Fruit fly (Drosophila melanogaster) whole organism, embryonic: ENCODE data around the gene CG16957.

Experiments
- Antp ChIP-seq: fragments of 200-800 bp; sonication (Bioruptor generic); optimal IDR thresholded peaks from 3 replicates; lab custom pipeline; 2016; ENCODE audit warnings: missing biosample characterization, missing genetic modification characterization
- Asciz ChIP-seq: fragments of 200-800 bp; sonication (Bioruptor generic); optimal IDR thresholded peaks from 2 replicates; lab custom pipeline; 2017; ENCODE audit warnings: missing biosample characterization, mild to moderate bottlenecking, missing genetic modification characterization, missing genetic modification reagents
- CG12391 ChIP-seq: fragments of 200-800 bp; sonication (Bioruptor generic); optimal IDR thresholded peaks from 3 replicates; lab custom pipeline; 2018; ENCODE audit warnings: missing biosample characterization, mild to moderate bottlenecking, missing genetic modification characterization, moderate library complexity
- CG13775 ChIP-seq: fragments of 200-800 bp; sonication (Bioruptor generic); optimal IDR thresholded peaks from 3 replicates; lab custom pipeline; 2017; ENCODE audit warnings: missing biosample characterization, mild to moderate bottlenecking, missing genetic modification characterization
- CG15011 ChIP-seq: fragments of 200-800 bp; sonication (Bioruptor generic); optimal IDR thresholded peaks from 3 replicates; lab custom pipeline; 2018; ENCODE audit warnings: missing biosample characterization, mild to moderate bottlenecking, missing genetic modification characterization
- CG15269 ChIP-seq: fragments of 200-800 bp; sonication (Bioruptor generic); optimal IDR thresholded peaks from 2 replicates; lab custom pipeline; 2018; ENCODE audit warnings: missing biosample characterization, mild to moderate bottlenecking, missing genetic modification characterization, moderate library complexity
- CG15601 ChIP-seq: fragments of 200-800 bp; sonication (Bioruptor generic); optimal IDR thresholded peaks from 3 replicates; lab custom pipeline; 2019; ENCODE audit warnings: missing biosample characterization, mild to moderate bottlenecking, missing genetic modification characterization, moderate library complexity
- CG1602 ChIP-seq: fragments of 200-800 bp; sonication (Bioruptor generic); optimal IDR thresholded peaks from 3 replicates; lab custom pipeline; 2016; ENCODE audit warnings: missing biosample characterization, missing genetic modification characterization
- CG2116 ChIP-seq: fragments of 200-800 bp; sonication (Bioruptor generic); optimal IDR thresholded peaks from 3 replicates; lab custom pipeline; 2018; ENCODE audit warnings: missing biosample characterization, mild to moderate bottlenecking, missing genetic modification characterization
- CG2129 ChIP-seq: fragments of 200-800 bp; sonication (Bioruptor generic); IDR thresholded peaks from 2 replicates; pipeline ENCODE4 v1.3.6; 2022; ENCODE audit warnings: missing biosample characterization, missing genetic modification characterization; ENCODE audit not compliant: partially characterized antibody
- CG2199 ChIP-seq: fragments of 200-800 bp; sonication (Bioruptor generic); IDR thresholded peaks from 3 replicates; pipeline ENCODE4 v1.3.6; 2022; ENCODE audit warnings: missing biosample characterization, missing genetic modification characterization
- CG30403 ChIP-seq: fragments of 200-800 bp; sonication (Bioruptor generic); optimal IDR thresholded peaks from 3 replicates; lab custom pipeline; 2016; ENCODE audit warnings: missing biosample characterization, missing genetic modification characterization
- CG3065 ChIP-seq: fragments of 200-800 bp; sonication (Bioruptor generic); optimal IDR thresholded peaks from 2 replicates; lab custom pipeline; 2016; ENCODE audit warnings: missing biosample characterization, missing genetic modification characterization
- CG3281 ChIP-seq: fragments of 200-800 bp; sonication (Bioruptor generic); optimal IDR thresholded peaks from 3 replicates; lab custom pipeline; 2017; ENCODE audit warnings: missing biosample characterization, mild to moderate bottlenecking, missing genetic modification characterization
- CG3847 ChIP-seq: fragments of 200-800 bp; sonication (Bioruptor generic); IDR thresholded peaks from 2 replicates; pipeline ENCODE4 v1.3.6; 2022; ENCODE audit warnings: missing biosample characterization, missing genetic modification characterization
- CG4424 ChIP-seq: fragments of 200-800 bp; sonication (Bioruptor generic); optimal IDR thresholded peaks from 3 replicates; lab custom pipeline; 2016; ENCODE audit warnings: missing biosample characterization, missing genetic modification characterization
- CG7357 ChIP-seq: fragments of 200-800 bp; sonication (Bioruptor generic); IDR thresholded peaks from 3 replicates; pipeline ENCODE4 v1.3.6; 2022; ENCODE audit warnings: missing biosample characterization, missing genetic modification characterization
- CG9215 ChIP-seq: fragments of 200-800 bp; sonication (Bioruptor generic); IDR thresholded peaks from 2 replicates; pipeline ENCODE4 v1.3.6; 2022; ENCODE audit warnings: missing biosample characterization, missing genetic modification characterization
- CG9817 ChIP-seq: fragments of 200-800 bp; sonication (Bioruptor generic); optimal IDR thresholded peaks from 2 replicates; lab custom pipeline; 2018; ENCODE audit warnings: missing biosample characterization, mild to moderate bottlenecking, missing genetic modification characterization, moderate library complexity
- Deaf1 ChIP-seq: fragments of 200-800 bp; optimal IDR thresholded peaks from 3 replicates; lab custom pipeline; 2019; ENCODE audit warnings: missing biosample characterization, mild to moderate bottlenecking, missing genetic modification characterization, moderate library complexity
- Dp ChIP-seq: fragments of 200-800 bp; sonication (Bioruptor generic); optimal IDR thresholded peaks from 2 replicates; lab custom pipeline; 2018; ENCODE audit warnings: missing biosample characterization, mild to moderate bottlenecking, missing genetic modification characterization, moderate library complexity
- Hr3 ChIP-seq: fragments of 200-800 bp; sonication (Bioruptor generic); optimal IDR thresholded peaks from 3 replicates; lab custom pipeline; 2016; ENCODE audit warnings: missing biosample characterization, missing genetic modification characterization
- Lhr ChIP-seq: fragments of 200-800 bp; sonication (Bioruptor generic); optimal IDR thresholded peaks from 3 replicates; lab custom pipeline; 2017; ENCODE audit warnings: mild to moderate bottlenecking, missing biosample characterization, missing genetic modification reagents, missing genetic modification characterization
- Lpt ChIP-seq: fragments of >200 bp; optimal IDR thresholded peaks from 2 replicates; lab custom pipeline; 2018; ENCODE audit warnings: missing biosample characterization, missing genetic modification characterization
- MBD-R2 ChIP-seq: fragments of 200-800 bp; sonication (Bioruptor generic); IDR thresholded peaks from 2 replicates; pipeline ENCODE4 v1.3.6; 2022; ENCODE audit warnings: missing biosample characterization, missing genetic modification characterization
- Max ChIP-seq: fragments of 200-800 bp; sonication (Bioruptor generic); optimal IDR thresholded peaks from 2 replicates; lab custom pipeline; 2016; ENCODE audit warnings: missing biosample characterization, mild to moderate bottlenecking, missing genetic modification characterization
- PHDP ChIP-seq: fragments of 200-800 bp; sonication (Bioruptor generic); optimal IDR thresholded peaks from 3 replicates; lab custom pipeline; 2018; ENCODE audit warnings: missing biosample characterization, mild to moderate bottlenecking, missing genetic modification characterization, moderate library complexity
- Pdp1 ChIP-seq, 2 experiments: fragments of 200-800 bp; sonication (Bioruptor generic); optimal IDR thresholded peaks; 3 replicates each; lab custom pipeline; 2016; ENCODE audit warnings: missing biosample characterization in 2 of 2, missing genetic modification characterization in 2 of 2, mild to moderate bottlenecking in 1 of 2, moderate library complexity in 1 of 2
- Sry-β ChIP-seq: fragments of 200-800 bp; sonication (Bioruptor generic); optimal IDR thresholded peaks from 2 replicates; lab custom pipeline; 2018; ENCODE audit warnings: missing biosample characterization, mild to moderate bottlenecking, missing genetic modification characterization, moderate library complexity
- TFAM ChIP-seq: fragments of 200-800 bp; sonication (Bioruptor generic); optimal IDR thresholded peaks from 2 replicates; lab custom pipeline; 2017; ENCODE audit warnings: missing biosample characterization, missing genetic modification characterization, inconsistent platforms
- Xrp1 ChIP-seq: fragments of 200-800 bp; sonication (Bioruptor generic); IDR thresholded peaks from 2 replicates; pipeline ENCODE4 v1.3.6; 2022; ENCODE audit warnings: missing biosample characterization, missing genetic modification characterization
- ash1 ChIP-seq: fragments of 200-800 bp; sonication (Bioruptor generic); optimal IDR thresholded peaks from 2 replicates; lab custom pipeline; 2018; ENCODE audit warnings: missing biosample characterization, mild to moderate bottlenecking, missing genetic modification characterization
- bbx ChIP-seq: fragments of 200-800 bp; sonication (Bioruptor generic); IDR thresholded peaks from 2 replicates; pipeline ENCODE4 v1.3.6; 2022; ENCODE audit warnings: missing biosample characterization, missing genetic modification characterization; ENCODE audit not compliant: partially characterized antibody
- crol ChIP-seq: fragments of 200-800 bp; sonication (Bioruptor generic); IDR thresholded peaks from 2 replicates; pipeline ENCODE4 v1.3.6; 2022; ENCODE audit warnings: missing biosample characterization, missing genetic modification characterization
- da ChIP-seq: fragments of 200-800 bp; sonication (Bioruptor generic); optimal IDR thresholded peaks from 2 replicates; lab custom pipeline; 2016; ENCODE audit warnings: missing biosample characterization, missing genetic modification characterization
- dm ChIP-seq: fragments of 200-800 bp; sonication (Bioruptor generic); optimal IDR thresholded peaks from 3 replicates; lab custom pipeline; 2016; ENCODE audit warnings: missing biosample characterization, missing genetic modification characterization
- dmrt99B ChIP-seq: fragments of 200-800 bp; sonication (Bioruptor generic); optimal IDR thresholded peaks from 2 replicates; lab custom pipeline; 2018; ENCODE audit warnings: missing biosample characterization, mild to moderate bottlenecking, missing genetic modification characterization, moderate library complexity
- ems ChIP-seq: fragments of 200-800 bp; sonication (Bioruptor generic); optimal IDR thresholded peaks from 3 replicates; lab custom pipeline; 2016; ENCODE audit warnings: missing biosample characterization, missing genetic modification characterization
- gfzf ChIP-seq: fragments of 200-800 bp; sonication (Bioruptor generic); optimal IDR thresholded peaks from 2 replicates; lab custom pipeline; 2016; ENCODE audit warnings: missing biosample characterization, mild to moderate bottlenecking, missing genetic modification characterization, moderate library complexity
- h ChIP-seq: fragments of >200 bp; optimal IDR thresholded peaks from 2 replicates; lab custom pipeline; 2017
- hb ChIP-seq: fragments of 200-800 bp; sonication (Bioruptor generic); IDR thresholded peaks from 3 replicates; pipeline ENCODE4 v1.3.6; 2022; ENCODE audit warnings: missing biosample characterization, missing genetic modification characterization; ENCODE audit not compliant: partially characterized antibody
- hkb ChIP-seq, 2 experiments: fragments of 200-800 bp in 1 of 2; fragments of >200 bp in 1 of 2; sonication (Bioruptor generic) in 1 of 2; IDR thresholded peaks in 1 of 2; optimal IDR thresholded peaks in 1 of 2; 2 replicates each; pipeline versions ENCODE4 v1.3.6 to Lab custom; 2017 to 2022; ENCODE audit warnings: missing biosample characterization in 1 of 2, missing genetic modification characterization in 1 of 2
- lmd ChIP-seq: fragments of 200-800 bp; sonication (Bioruptor generic); IDR thresholded peaks from 2 replicates; pipeline ENCODE4 v1.3.6; 2022; ENCODE audit warnings: missing biosample characterization, missing genetic modification characterization
- lov ChIP-seq, 2 experiments: fragments of 200-800 bp in 1 of 2; fragments of >200 bp in 1 of 2; sonication (Bioruptor generic) in 1 of 2; IDR thresholded peaks in 1 of 2; optimal IDR thresholded peaks in 1 of 2; 2 replicates in 1 of 2; 3 replicates in 1 of 2; pipeline versions ENCODE4 v1.3.6 to Lab custom; 2017 to 2022; ENCODE audit warnings: missing biosample characterization in 1 of 2, missing genetic modification characterization in 1 of 2
- odd ChIP-seq: fragments of 200-800 bp; sonication (Bioruptor generic); optimal IDR thresholded peaks from 2 replicates; lab custom pipeline; 2017; ENCODE audit warnings: missing biosample characterization, mild to moderate bottlenecking, missing genetic modification characterization
- org-1 ChIP-seq: fragments of 200-800 bp; sonication (Bioruptor generic); optimal IDR thresholded peaks from 2 replicates; lab custom pipeline; 2017; ENCODE audit warnings: missing biosample characterization, missing genetic modification characterization
- pb ChIP-seq: fragments of 200-800 bp; sonication (Bioruptor generic); optimal IDR thresholded peaks from 3 replicates; lab custom pipeline; 2016; ENCODE audit warnings: missing biosample characterization, missing genetic modification characterization
- pum ChIP-seq: fragments of 200-800 bp; sonication (Bioruptor generic); optimal IDR thresholded peaks from 2 replicates; lab custom pipeline; 2016; ENCODE audit warnings: missing biosample characterization, missing genetic modification characterization
- repo ChIP-seq: fragments of 200-800 bp; sonication (Bioruptor generic); optimal IDR thresholded peaks from 2 replicates; lab custom pipeline; 2016; ENCODE audit warnings: missing biosample characterization, missing genetic modification characterization
- sens-2 ChIP-seq: fragments of 200-800 bp; sonication (Bioruptor generic); IDR thresholded peaks from 2 replicates; pipeline ENCODE4 v1.3.6; 2022; ENCODE audit warnings: missing biosample characterization, missing genetic modification characterization
- ssp ChIP-seq: fragments of 200-800 bp; sonication (Bioruptor generic); IDR thresholded peaks from 2 replicates; pipeline ENCODE4 v1.3.6; 2022; ENCODE audit warnings: missing biosample characterization, missing genetic modification characterization

Gene CG16957

DNA sequence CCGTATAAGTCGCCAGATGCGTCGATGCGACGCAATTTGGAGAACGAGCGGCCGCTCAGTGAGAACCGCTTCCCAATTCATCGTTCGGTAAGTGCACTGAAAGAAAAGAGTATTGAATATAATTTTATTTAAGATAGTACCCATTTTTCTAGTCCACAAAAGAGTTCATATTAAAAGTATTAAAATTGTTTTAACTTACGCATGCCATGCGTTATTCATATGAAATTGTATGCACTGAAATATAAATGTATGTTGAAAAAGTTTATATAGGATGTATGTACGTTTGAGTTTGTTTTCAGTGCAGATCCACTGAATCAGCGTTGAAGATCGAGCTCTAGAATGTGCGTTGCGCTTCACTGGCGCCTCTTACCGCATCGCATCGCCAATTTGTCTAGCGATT is 3.6 kb upstream of the CG16957 start (continued):
- TF ChIP-seq Deaf1 (peak; percentile 64), CG13775 (peak; percentile 5), da (GFP tag; lab: Kevin White, UChicago) (no peak), gfzf (GFP tag; lab: Kevin White, UChicago) (no peak), CG4424 (no peak), CG2116 (GFP tag; lab: Kevin White, UChicago) (no peak), CG9817 (tag; lab: Kevin White, UChicago) (no peak), h (lab: Kevin White, UChicago) (no peak), CG1602 (GFP tag; lab: Kevin White, UChicago) (no peak), CG15011 (no peak), Lhr (GFP tag; lab: Kevin White, UChicago) (no peak), CG2199 (GFP tag; lab: Robert Waterston, UW) (no peak), Xrp1 (GFP tag; lab: Robert Waterston, UW) (no peak), CG15269 (tag; lab: Kevin White, UChicago) (peak; percentile 18), lov (optimal IDR thresholded peaks at IDR 0.05; lab: Kevin White, UChicago) (no peak), lov (GFP tag; IDR thresholded peaks at IDR 0.05; lab: Robert Waterston, UW) (no peak), TFAM (no peak), CG15601 (tag; lab: Kevin White, UChicago) (no peak), Dp (GFP tag; lab: Kevin White, UChicago) (no peak), CG3281 (GFP tag; lab: Kevin White, UChicago) (peak; percentile 11), MBD-R2 (no peak), repo (no peak), ems (GFP tag; lab: Kevin White, UChicago) (no peak), hkb (optimal IDR thresholded peaks at IDR 0.05; lab: Kevin White, UChicago) (no peak), hkb (GFP tag; IDR thresholded peaks at IDR 0.05; lab: Robert Waterston, UW) (0 out of 2 replicates have a peak, but pooled peaks have one; percentile 11), org-1 (GFP tag; lab: Kevin White, UChicago) (no peak), Asciz (GFP tag; lab: Kevin White, UChicago) (no peak), Lpt (GFP tag; lab: Kevin White, UChicago) (no peak), Hr3 (GFP tag; lab: Kevin White, UChicago) (no peak), Sry-β (no peak), crol (GFP tag; lab: Robert Waterston, UW) (no peak), CG30403 (GFP tag; lab: Kevin White, UChicago) (peak; percentile 7), Max (no peak), dmrt99B (peak; percentile 11), CG3065 (GFP tag; lab: Kevin White, UChicago) (no peak), sens-2 (GFP tag; lab: Robert Waterston, UW) (no peak), Antp (GFP tag; lab: Kevin White, UChicago) (no peak), ssp (GFP tag; lab: Robert Waterston, UW) (no peak), bbx (GFP tag; lab: Robert Waterston, UW) (no peak), dm (GFP tag; lab: Kevin White, UChicago) (no peak), ash1 (GFP tag; lab: Kevin White, UChicago) (no peak), CG3847 (no peak), CG9215 (GFP tag; lab: Robert Waterston, UW) (no peak), PHDP (tag; lab: Kevin White, UChicago) (peak; percentile 8), lmd (no peak), hb (GFP tag; lab: Robert Waterston, UW) (no peak), pb (no peak), pum (GFP tag; lab: Kevin White, UChicago) (no peak), odd (GFP tag; lab: Kevin White, UChicago) (no peak), CG12391 (tag; lab: Kevin White, UChicago) (peak; percentile 2), Pdp1 (GFP tag; optimal IDR thresholded peaks at IDR 0.05; lab: Kevin White, UChicago) (peak in 1 of 2 experiments; percentile 4), CG7357 (GFP tag; lab: Robert Waterston, UW) (no peak), CG2129 (GFP tag; lab: Robert Waterston, UW) (no peak)
